Fruit fly (Drosophila melanogaster): ENCODE results near the gene CG33169.

The CG33169 gene

DNA sequence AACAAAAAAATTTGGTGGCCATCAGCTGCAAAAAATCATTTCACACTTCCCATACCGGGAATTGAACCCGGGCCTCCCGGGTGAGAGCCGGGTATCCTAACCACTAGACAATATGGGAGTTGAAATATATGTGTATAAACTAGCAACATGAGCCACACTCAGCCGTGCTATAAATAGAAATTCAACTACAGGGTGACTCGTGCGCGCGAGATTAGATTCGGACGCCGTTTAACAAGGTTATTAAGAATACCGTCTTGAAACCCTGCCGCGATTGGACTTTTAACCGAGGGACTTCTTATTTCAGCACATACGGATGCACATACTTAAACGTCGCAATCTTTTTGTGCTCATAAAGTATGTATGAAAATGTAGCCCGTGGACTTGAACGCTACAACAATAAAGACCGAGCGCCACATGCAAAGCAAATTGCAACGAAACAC, 16.0 kb upstream of the CG33169 start (continued):
- TF ChIP-seq CG8281 (tag; optimal IDR thresholded peaks at IDR 0.05) (no peak), dpn (GFP tag; optimal IDR thresholded peaks at IDR 0.05) (no peak), ERR (GFP tag; optimal IDR thresholded peaks at IDR 0.05) (no peak), CG2199 (GFP tag; IDR thresholded peaks at IDR 0.05) (peak; percentile 22; the same call in 1 of the 3 replicates), yki (optimal IDR thresholded peaks at IDR 0.05) (no peak), HHEX (GFP tag; optimal IDR thresholded peaks at IDR 0.05) (peak; percentile 31), pho (GFP tag; optimal IDR thresholded peaks at IDR 0.05) (no peak), al (GFP tag; IDR thresholded peaks at IDR 0.05) (no peak), ci (GFP tag; IDR thresholded peaks at IDR 0.05) (peak; percentile 21; the same call in 1 of the 3 replicates), mirr (GFP tag; optimal IDR thresholded peaks at IDR 0.05) (no peak), CG10431 (GFP tag; optimal IDR thresholded peaks at IDR 0.05) (no peak), CG31365 (tag; optimal IDR thresholded peaks at IDR 0.05) (peak; percentile 22), CG18599 (GFP tag; optimal IDR thresholded peaks at IDR 0.05) (no peak), CG14441 (GFP tag; IDR thresholded peaks at IDR 0.05) (no peak), CG10462 (GFP tag; optimal IDR thresholded peaks at IDR 0.05) (no peak), CG17361 (GFP tag; IDR thresholded peaks at IDR 0.05) (no peak), her (GFP tag; optimal IDR thresholded peaks at IDR 0.05) (no peak), CG7928 (GFP tag; optimal IDR thresholded peaks at IDR 0.05) (no peak), CG6813 (GFP tag; optimal IDR thresholded peaks at IDR 0.05) (peak; percentile 42), klu (GFP tag; IDR thresholded peaks at IDR 0.05) (no peak), Xrp1 (GFP tag; IDR thresholded peaks at IDR 0.05) (0 out of 2 replicates have a peak, but pooled peaks have one; percentile 11)

DNA sequence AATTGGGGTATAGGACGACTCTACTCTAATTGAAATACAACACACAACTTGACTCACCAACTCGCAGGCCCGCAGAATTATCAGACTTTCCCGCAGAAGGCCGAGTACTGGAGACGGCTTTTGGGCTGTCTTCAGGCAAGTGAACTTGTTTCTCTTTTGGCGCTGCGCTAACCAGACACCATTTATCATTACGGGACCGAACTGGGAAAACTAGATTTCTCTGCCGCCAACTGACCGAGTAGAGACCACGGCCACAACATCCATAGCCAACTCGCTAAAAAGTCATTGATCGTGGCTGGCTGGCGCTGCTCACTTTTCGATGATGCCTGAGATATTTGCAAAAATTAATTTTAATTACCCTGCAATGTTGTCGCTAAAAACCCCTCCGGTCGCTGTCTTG, 14.7 kb upstream of the CG33169 start:
- TF ChIP-seq CG12769 (tag; optimal IDR thresholded peaks at IDR 0.05) (peak; percentile 12), CG2199 (GFP tag; IDR thresholded peaks at IDR 0.05) (0 out of 3 replicates have a peak, but pooled peaks have one; percentile 65), grn (GFP tag; optimal IDR thresholded peaks at IDR 0.05) (no peak), br (optimal IDR thresholded peaks at IDR 0.05) (no peak)

DNA sequence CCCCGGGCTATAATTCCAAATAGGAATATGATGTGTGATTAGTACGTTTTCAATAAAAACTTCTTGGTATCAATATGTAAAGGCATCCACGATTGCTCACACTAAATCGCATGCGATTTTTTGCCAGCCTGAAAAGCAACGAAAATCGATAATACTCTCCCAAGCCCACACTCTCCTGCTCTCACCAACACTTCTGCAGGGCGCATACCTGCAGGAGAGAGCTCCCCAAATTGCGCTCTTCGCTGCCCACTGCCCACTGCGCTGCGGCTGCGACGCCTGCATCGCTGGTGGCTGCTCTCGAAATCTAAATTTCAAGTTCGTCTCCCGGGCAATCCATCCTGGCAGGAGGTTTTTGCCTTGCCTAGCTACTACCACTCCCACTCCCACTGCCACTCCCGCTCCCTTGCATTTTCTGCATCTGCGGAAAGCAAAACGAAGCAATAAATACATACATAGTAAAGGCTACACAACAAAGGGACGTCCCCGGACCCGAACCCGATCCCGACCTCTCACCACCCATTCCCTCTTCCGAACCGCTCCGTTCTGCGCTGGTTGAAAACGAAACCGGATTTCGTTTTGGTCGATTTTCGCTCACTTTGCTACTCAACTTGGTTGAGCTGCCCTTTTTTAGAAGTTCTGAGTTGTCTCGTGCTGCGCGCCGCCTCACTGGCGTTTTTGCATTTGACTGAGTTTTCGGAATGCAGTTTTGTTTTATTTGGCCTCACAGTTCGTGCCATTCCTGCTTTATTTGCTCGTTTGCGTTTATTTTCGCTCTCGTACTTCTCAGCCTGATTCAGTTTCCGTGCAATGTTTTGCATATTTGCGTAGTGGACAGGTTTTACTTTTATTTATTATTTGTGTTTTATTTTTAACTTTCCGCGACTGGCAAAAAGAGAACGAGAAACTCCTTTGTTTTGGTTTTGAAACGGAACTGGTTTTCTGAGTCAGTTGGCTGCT, 12.2 kb upstream of the CG33169 start:
- TF ChIP-seq CG3065 (GFP tag; optimal IDR thresholded peaks at IDR 0.05) (no peak), Trl (optimal IDR thresholded peaks at IDR 0.05) (peak; percentile 53 to 73), Trl (GFP tag; optimal IDR thresholded peaks at IDR 0.05) (no peak), lbe (GFP tag; optimal IDR thresholded peaks at IDR 0.05) (peak; percentile 29), Sin3A (optimal IDR thresholded peaks at IDR 0.05) (no peak), Six4 (GFP tag; optimal IDR thresholded peaks at IDR 0.05) (no peak), chinmo (GFP tag; IDR thresholded peaks at IDR 0.05; ENCODE audit: partially characterized antibody) (0 out of 4 replicates have a peak, but pooled peaks have one; percentile 29), Adf1 (GFP tag; IDR thresholded peaks at IDR 0.05) (peak; percentile 77), bsh (GFP tag; optimal IDR thresholded peaks at IDR 0.05) (peak in 1 of 2 experiments; percentile 93), crol (GFP tag; IDR thresholded peaks at IDR 0.05) (peak; percentile 20; the same call in 1 of the 2 replicates), pros (GFP tag; optimal IDR thresholded peaks at IDR 0.05) (peak; percentile 33), onecut (GFP tag; IDR thresholded peaks at IDR 0.05) (peak; percentile 98), nerfin-1 (tag; optimal IDR thresholded peaks at IDR 0.05) (peak; percentile 26), z (GFP tag; IDR thresholded peaks at IDR 0.05) (peak; percentile 74), Stat92E (GFP tag; optimal IDR thresholded peaks at IDR 0.05) (no peak), CG6854 (GFP tag; optimal IDR thresholded peaks at IDR 0.05) (no peak), HmgZ (tag; optimal IDR thresholded peaks at IDR 0.05) (no peak), nom (GFP tag; optimal IDR thresholded peaks at IDR 0.05) (peak; percentile 98), CG12299 (tag; optimal IDR thresholded peaks at IDR 0.05) (no peak), Deaf1 (tag; optimal IDR thresholded peaks at IDR 0.05) (peak; percentile 58), sens (GFP tag) (peak; percentile 61), Doc3 (GFP tag; IDR thresholded peaks at IDR 0.05; ENCODE audit: partially characterized antibody) (0 out of 3 replicates have a peak, but pooled peaks have one; percentile 18), corto (GFP tag; optimal IDR thresholded peaks at IDR 0.05) (peak; percentile 41), cg (GFP tag; optimal IDR thresholded peaks at IDR 0.05) (peak; percentile 35)
